Worm (Caenorhabditis elegans) whole organism, L4 larva: ENCODE measurements around the gene nhr-173.

Source experiments
- ama-1 ChIP-seq: fragments of 150-350 bp; optimal IDR thresholded peaks from 2 replicates; lab custom pipeline; 2014; ENCODE audit warnings: inconsistent platforms, mixed read lengths
- ceh-28 ChIP-seq: fragments of 150-350 bp; optimal IDR thresholded peaks from 2 replicates; lab custom pipeline; 2014; ENCODE audit warnings: missing biosample characterization, missing genetic modification reagents, missing genetic modification characterization
- daf-16 ChIP-seq, 3 experiments: sonication (generic microtip); optimal IDR thresholded peaks; 2 replicates each; lab custom pipeline; 2016 to 2017; ENCODE audit warnings: missing genetic modification characterization in 3 of 3, missing genetic modification reagents in 3 of 3, mild to moderate bottlenecking in 2 of 3, missing compliant biosample characterization in 2 of 3, missing biosample characterization in 1 of 3, moderate library complexity in 1 of 3
- nhr-25 ChIP-seq: sonication (generic microtip); optimal IDR thresholded peaks from 2 replicates; lab custom pipeline; 2017; ENCODE audit warnings: missing genetic modification characterization, mild to moderate bottlenecking, missing compliant biosample characterization, antibody characterized with exemption, moderate library complexity, borderline replicate concordance; ENCODE audit not compliant: insufficient read depth
- nhr-6 ChIP-seq: fragments of 150-350 bp; optimal IDR thresholded peaks from 2 replicates; lab custom pipeline; 2014; ENCODE audit warnings: missing biosample characterization, missing genetic modification characterization
- pqm-1 ChIP-seq: sonication (generic microtip); optimal IDR thresholded peaks from 2 replicates; lab custom pipeline; 2017; ENCODE audit warnings: missing biosample characterization, missing genetic modification characterization

DNA sequence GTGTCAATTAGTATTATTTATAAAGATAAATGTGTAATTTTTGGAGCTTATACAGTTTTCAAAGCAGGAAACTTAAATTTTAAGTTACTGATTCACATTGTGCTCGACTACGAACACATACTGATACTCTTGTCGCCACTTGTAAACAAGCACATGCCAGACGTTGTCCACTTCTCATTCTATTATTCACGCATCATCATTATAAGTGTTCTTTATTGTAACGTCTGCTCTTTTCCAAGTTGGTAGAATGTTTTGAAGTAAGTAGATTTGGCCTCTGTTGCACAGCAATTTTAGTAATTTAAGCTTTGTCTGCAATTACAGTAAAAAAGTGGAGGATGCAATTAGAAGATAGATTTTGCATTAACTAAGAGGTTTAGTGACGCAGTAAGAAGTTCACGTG lies 37.6 kb downstream of the nhr-173 start:
- TF ChIP-seq ama-1 = no peak
- no peak for TF ChIP-seq pqm-1
- no peak for TF ChIP-seq nhr-6
- no peak for TF ChIP-seq nhr-25
- TF ChIP-seq daf-16 (GFP tag; optimal IDR thresholded peaks at IDR 0.05; lab: Kevin White, UChicago) = no peak
- TF ChIP-seq daf-16 (tag; optimal IDR thresholded peaks at IDR 0.05; lab: Kevin White, UChicago) = no peak
- TF ChIP-seq ceh-28 (tag; lab: Kevin White, UChicago) = no peak
